Fruit fly (Drosophila melanogaster) whole organism, embryonic: ENCODE measurements around the gene Vm32E.

Experiments used
- ATbp ChIP-seq: fragments of 200-800 bp; sonication (Bioruptor generic); optimal IDR thresholded peaks from 2 replicates; lab custom pipeline; 2017; ENCODE audit warnings: missing biosample characterization, mild to moderate bottlenecking, missing genetic modification characterization, missing genetic modification reagents
- Abd-B ChIP-seq: fragments of 200-800 bp; sonication (Bioruptor generic); optimal IDR thresholded peaks from 2 replicates; lab custom pipeline; 2018; ENCODE audit warnings: missing biosample characterization, mild to moderate bottlenecking, missing genetic modification characterization, moderate library complexity
- Bteb2 ChIP-seq: fragments of 200-800 bp; sonication (Bioruptor generic); optimal IDR thresholded peaks from 2 replicates; lab custom pipeline; 2016; ENCODE audit warnings: missing biosample characterization, missing genetic modification characterization
- CG11247 ChIP-seq: fragments of 200-800 bp; sonication (Bioruptor generic); IDR thresholded peaks from 2 replicates; pipeline ENCODE4 v1.3.6; 2022; ENCODE audit warnings: missing biosample characterization, missing genetic modification characterization
- CG11560 ChIP-seq: fragments of 200-800 bp; sonication (Bioruptor generic); IDR thresholded peaks from 3 replicates; pipeline ENCODE4 v1.3.6; 2022; ENCODE audit warnings: missing biosample characterization, missing genetic modification characterization
- CG16863 ChIP-seq: fragments of 200-800 bp; sonication (Bioruptor generic); optimal IDR thresholded peaks from 3 replicates; lab custom pipeline; 2016; ENCODE audit warnings: missing biosample characterization, missing genetic modification characterization
- CG17186 ChIP-seq: fragments of 200-800 bp; sonication (Bioruptor generic); optimal IDR thresholded peaks from 3 replicates; lab custom pipeline; 2017; ENCODE audit warnings: missing biosample characterization, missing genetic modification reagents, missing genetic modification characterization
- CG18619 ChIP-seq: fragments of 200-800 bp; sonication (Bioruptor generic); optimal IDR thresholded peaks from 3 replicates; lab custom pipeline; 2017; ENCODE audit warnings: missing biosample characterization, mild to moderate bottlenecking, missing genetic modification characterization
- CG2116 ChIP-seq: fragments of 200-800 bp; sonication (Bioruptor generic); optimal IDR thresholded peaks from 3 replicates; lab custom pipeline; 2018; ENCODE audit warnings: missing biosample characterization, mild to moderate bottlenecking, missing genetic modification characterization
- CG31441 ChIP-seq: fragments of 200-800 bp; sonication (Bioruptor generic); IDR thresholded peaks from 2 replicates; pipeline ENCODE4 v1.3.6; 2022; ENCODE audit warnings: missing biosample characterization, missing genetic modification characterization
- CG4404 ChIP-seq: fragments of 200-800 bp; sonication (Bioruptor generic); IDR thresholded peaks from 2 replicates; pipeline ENCODE4 v1.3.6; 2022; ENCODE audit warnings: missing biosample characterization, missing genetic modification characterization
- CG4854 ChIP-seq: fragments of 200-800 bp; sonication (Bioruptor generic); optimal IDR thresholded peaks from 2 replicates; lab custom pipeline; 2016; ENCODE audit warnings: missing biosample characterization, missing genetic modification characterization, inconsistent platforms
- CG6254 ChIP-seq: fragments of 200-800 bp; sonication (Bioruptor generic); optimal IDR thresholded peaks from 3 replicates; lab custom pipeline; 2017; ENCODE audit warnings: mild to moderate bottlenecking, missing biosample characterization, missing genetic modification reagents, missing genetic modification characterization
- CG6689 ChIP-seq: fragments of 200-800 bp; sonication (Bioruptor generic); IDR thresholded peaks from 2 replicates; pipeline ENCODE4 v1.3.6; 2022; ENCODE audit warnings: missing biosample characterization, missing genetic modification characterization
- CG7839 ChIP-seq: fragments of 200-800 bp; sonication (Bioruptor generic); optimal IDR thresholded peaks from 3 replicates; lab custom pipeline; 2018; ENCODE audit warnings: missing biosample characterization, mild to moderate bottlenecking, missing genetic modification characterization, moderate library complexity
- CG8924 ChIP-seq: fragments of 200-800 bp; optimal IDR thresholded peaks from 3 replicates; lab custom pipeline; 2019; ENCODE audit warnings: missing biosample characterization, mild to moderate bottlenecking, missing genetic modification characterization, moderate library complexity
- CG8944 ChIP-seq: fragments of 200-800 bp; sonication (Bioruptor generic); optimal IDR thresholded peaks from 3 replicates; lab custom pipeline; 2016; ENCODE audit warnings: missing biosample characterization, missing genetic modification characterization
- CG9727 ChIP-seq: fragments of 200-800 bp; sonication (Bioruptor generic); optimal IDR thresholded peaks from 3 replicates; lab custom pipeline; 2017; ENCODE audit warnings: missing biosample characterization, mild to moderate bottlenecking, missing genetic modification characterization
- Chrac-16 ChIP-seq: fragments of 200-800 bp; sonication (Bioruptor generic); optimal IDR thresholded peaks from 3 replicates; lab custom pipeline; 2016; ENCODE audit warnings: missing biosample characterization, missing genetic modification characterization
- CoRest ChIP-seq: fragments of 200-800 bp; sonication (Bioruptor generic); optimal IDR thresholded peaks from 3 replicates; lab custom pipeline; 2018; ENCODE audit warnings: missing biosample characterization, mild to moderate bottlenecking, missing genetic modification characterization, moderate library complexity
- Ets65A ChIP-seq: fragments of 200-800 bp; sonication (Bioruptor generic); peaks from one replicate; lab custom pipeline; 2016; ENCODE audit warnings: missing biosample characterization, missing genetic modification characterization
- Ets97D ChIP-seq: fragments of 200-800 bp; sonication (Bioruptor generic); optimal IDR thresholded peaks from 3 replicates; lab custom pipeline; 2016; ENCODE audit warnings: missing biosample characterization, missing genetic modification characterization
- Fer2 ChIP-seq: fragments of 200-800 bp; sonication (Bioruptor generic); optimal IDR thresholded peaks from 2 replicates; lab custom pipeline; 2018; ENCODE audit warnings: missing biosample characterization, mild to moderate bottlenecking, missing genetic modification characterization, moderate library complexity
- HmgZ ChIP-seq: fragments of 200-800 bp; sonication (Bioruptor generic); optimal IDR thresholded peaks from 2 replicates; lab custom pipeline; 2018; ENCODE audit warnings: missing biosample characterization, mild to moderate bottlenecking, missing genetic modification characterization
- Hr78 ChIP-seq, 2 experiments: fragments of 200-800 bp in 1 of 2; fragments of >200 bp in 1 of 2; sonication (Bioruptor generic) in 1 of 2; optimal IDR thresholded peaks; 2 replicates each; lab custom pipeline; 2017 to 2019; ENCODE audit warnings: missing biosample characterization in 2 of 2, missing genetic modification characterization in 2 of 2, mild to moderate bottlenecking in 1 of 2, moderate library complexity in 1 of 2
- NC2α ChIP-seq: fragments of 200-800 bp; sonication (Bioruptor generic); optimal IDR thresholded peaks from 2 replicates; lab custom pipeline; 2016; ENCODE audit warnings: missing biosample characterization, missing genetic modification characterization
- Pdp1 ChIP-seq, 2 experiments: fragments of 200-800 bp; sonication (Bioruptor generic); optimal IDR thresholded peaks; 3 replicates each; lab custom pipeline; 2016; ENCODE audit warnings: missing biosample characterization in 2 of 2, missing genetic modification characterization in 2 of 2, mild to moderate bottlenecking in 1 of 2, moderate library complexity in 1 of 2
- Rx ChIP-seq: fragments of 200-800 bp; sonication (Bioruptor generic); IDR thresholded peaks from 2 replicates; pipeline ENCODE4 v1.3.6; 2022; ENCODE audit warnings: missing biosample characterization, missing genetic modification characterization
- Sox102F ChIP-seq: fragments of 200-800 bp; sonication (Bioruptor generic); optimal IDR thresholded peaks from 2 replicates; lab custom pipeline; 2018; ENCODE audit warnings: missing biosample characterization, mild to moderate bottlenecking, missing genetic modification characterization, moderate library complexity
- Vsx1 ChIP-seq: fragments of 200-800 bp; sonication (Bioruptor generic); optimal IDR thresholded peaks from 2 replicates; lab custom pipeline; 2017; ENCODE audit warnings: missing biosample characterization, mild to moderate bottlenecking, missing genetic modification characterization, missing genetic modification reagents
- aop ChIP-seq: fragments of 200-800 bp; sonication (Bioruptor generic); IDR thresholded peaks from 2 replicates; pipeline ENCODE4 v1.3.6; 2022; ENCODE audit warnings: missing biosample characterization, missing genetic modification characterization
- ara ChIP-seq: fragments of 200-800 bp; sonication (Bioruptor generic); IDR thresholded peaks from 2 replicates; pipeline ENCODE4 v1.3.6; 2022; ENCODE audit warnings: missing biosample characterization, missing genetic modification characterization
- ash1 ChIP-seq: fragments of 200-800 bp; sonication (Bioruptor generic); optimal IDR thresholded peaks from 2 replicates; lab custom pipeline; 2018; ENCODE audit warnings: missing biosample characterization, mild to moderate bottlenecking, missing genetic modification characterization
- bbx ChIP-seq: fragments of 200-800 bp; sonication (Bioruptor generic); IDR thresholded peaks from 2 replicates; pipeline ENCODE4 v1.3.6; 2022; ENCODE audit warnings: missing biosample characterization, missing genetic modification characterization; ENCODE audit not compliant: partially characterized antibody
- bigmax ChIP-seq: fragments of 200-800 bp; sonication (Bioruptor generic); optimal IDR thresholded peaks from 2 replicates; lab custom pipeline; 2018; ENCODE audit warnings: missing biosample characterization, mild to moderate bottlenecking, missing genetic modification characterization
- bsh ChIP-seq, 2 experiments: fragments of 200-800 bp; sonication (Bioruptor generic); optimal IDR thresholded peaks; 2 replicates each; lab custom pipeline; 2017 to 2018; ENCODE audit warnings: mild to moderate bottlenecking in 2 of 2, missing biosample characterization in 2 of 2, missing genetic modification characterization in 2 of 2, moderate library complexity in 1 of 2
- ci ChIP-seq: fragments of 200-800 bp; sonication (Bioruptor generic); IDR thresholded peaks from 3 replicates; pipeline ENCODE4 v1.3.6; 2022; ENCODE audit warnings: missing biosample characterization, missing genetic modification characterization
- dati ChIP-seq: fragments of 200-800 bp; sonication (Bioruptor generic); IDR thresholded peaks from 2 replicates; pipeline ENCODE4 v1.3.6; 2022; ENCODE audit warnings: missing biosample characterization, missing genetic modification characterization
- gcm ChIP-seq: fragments of 200-800 bp; sonication (Bioruptor generic); optimal IDR thresholded peaks from 2 replicates; lab custom pipeline; 2019; ENCODE audit warnings: missing biosample characterization, mild to moderate bottlenecking, missing genetic modification characterization, moderate library complexity
- gcm2 ChIP-seq: fragments of 200-800 bp; sonication (Bioruptor generic); optimal IDR thresholded peaks from 2 replicates; lab custom pipeline; 2016; ENCODE audit warnings: missing biosample characterization, missing genetic modification characterization
- gfzf ChIP-seq: fragments of 200-800 bp; sonication (Bioruptor generic); optimal IDR thresholded peaks from 2 replicates; lab custom pipeline; 2016; ENCODE audit warnings: missing biosample characterization, mild to moderate bottlenecking, missing genetic modification characterization, moderate library complexity
- gro ChIP-seq: fragments of 200-800 bp; sonication (Bioruptor generic); optimal IDR thresholded peaks from 2 replicates; lab custom pipeline; 2016; ENCODE audit warnings: missing biosample characterization, missing genetic modification characterization
- jing ChIP-seq: fragments of 200-800 bp; sonication (Bioruptor generic); optimal IDR thresholded peaks from 2 replicates; lab custom pipeline; 2018; ENCODE audit warnings: missing biosample characterization, mild to moderate bottlenecking, missing genetic modification characterization
- p53 ChIP-seq: fragments of 200-800 bp; sonication (Bioruptor generic); optimal IDR thresholded peaks from 2 replicates; lab custom pipeline; 2016; ENCODE audit warnings: missing biosample characterization, missing genetic modification characterization
- pfk ChIP-seq: fragments of 200-800 bp; sonication (Bioruptor generic); optimal IDR thresholded peaks from 2 replicates; lab custom pipeline; 2018; ENCODE audit warnings: missing biosample characterization, mild to moderate bottlenecking, missing genetic modification characterization, moderate library complexity
- row ChIP-seq: fragments of 200-800 bp; sonication (Bioruptor generic); IDR thresholded peaks from 3 replicates; pipeline ENCODE4 v1.3.6; 2022; ENCODE audit warnings: missing biosample characterization, missing genetic modification characterization
- sens ChIP-seq: fragments of 200-800 bp; sonication (Bioruptor generic); peaks from one replicate; lab custom pipeline; 2016; ENCODE audit warnings: missing biosample characterization, missing genetic modification characterization
- sima ChIP-seq: fragments of 200-800 bp; sonication (Bioruptor generic); optimal IDR thresholded peaks from 2 replicates; lab custom pipeline; 2016; ENCODE audit warnings: missing biosample characterization, missing genetic modification characterization
- slp2 ChIP-seq: fragments of 200-800 bp; sonication (Bioruptor generic); optimal IDR thresholded peaks from 2 replicates; lab custom pipeline; 2016; ENCODE audit warnings: missing biosample characterization, missing genetic modification characterization
- sob ChIP-seq: fragments of 200-800 bp; sonication (Bioruptor generic); IDR thresholded peaks from 2 replicates; pipeline ENCODE4 v1.3.6; 2022; ENCODE audit warnings: missing biosample characterization, missing genetic modification characterization
- wdn ChIP-seq: fragments of 200-800 bp; sonication (Bioruptor generic); IDR thresholded peaks from 2 replicates; pipeline ENCODE4 v1.3.6; 2022; ENCODE audit warnings: missing biosample characterization, missing genetic modification characterization
- zfh1 ChIP-seq: fragments of 200-800 bp; sonication (Bioruptor generic); IDR thresholded peaks from 3 replicates; pipeline ENCODE4 v1.3.6; 2022; ENCODE audit warnings: missing biosample characterization, missing genetic modification characterization

Gene Vm32E

dm6 chr2L:11184144-11184543, 12.7 kb upstream of the Vm32E start (continued):
- TF ChIP-seq CG6254 (GFP tag; lab: Kevin White, UChicago) (peak; percentile 28), Fer2 (tag; lab: Kevin White, UChicago) (no peak), dati (GFP tag; lab: Robert Waterston, UW) (no peak), CG4854 (GFP tag; lab: Kevin White, UChicago) (no peak), gro (no peak), CG4404 (GFP tag; lab: Robert Waterston, UW) (no peak), CG11560 (no peak), CG16863 (GFP tag; lab: Kevin White, UChicago) (no peak), CG8944 (no peak), NC2α (GFP tag; lab: Kevin White, UChicago) (no peak), CG17186 (GFP tag; lab: Kevin White, UChicago) (no peak), gcm (GFP tag; lab: Kevin White, UChicago) (no peak), Rx (GFP tag; lab: Robert Waterston, UW) (no peak), CG31441 (0 out of 2 replicates have a peak, but pooled peaks have one; percentile 32), HmgZ (tag; lab: Kevin White, UChicago) (no peak), Pdp1 (GFP tag; optimal IDR thresholded peaks at IDR 0.05; lab: Kevin White, UChicago) (no peak), CoRest (tag; lab: Kevin White, UChicago) (no peak), bbx (no peak), aop (GFP tag; lab: Robert Waterston, UW) (no peak), wdn (GFP tag; lab: Robert Waterston, UW) (no peak), ATbp (GFP tag; lab: Kevin White, UChicago) (peak; percentile 22), Chrac-16 (no peak), bigmax (GFP tag; lab: Kevin White, UChicago) (no peak), ara (no peak), row (GFP tag; lab: Robert Waterston, UW) (peak; percentile 29; the same call in 1 of the 3 replicates), Bteb2 (GFP tag; lab: Kevin White, UChicago) (no peak), sima (GFP tag; lab: Kevin White, UChicago) (no peak), Ets65A (GFP tag; lab: Kevin White, UChicago) (peak; percentile 51), CG9727 (GFP tag; lab: Kevin White, UChicago) (peak; percentile 3), gcm2 (GFP tag; lab: Kevin White, UChicago) (no peak), Hr78 (GFP tag; optimal IDR thresholded peaks at IDR 0.05; lab: Kevin White, UChicago) (no peak), CG18619 (GFP tag; lab: Kevin White, UChicago) (no peak), Sox102F (GFP tag; lab: Kevin White, UChicago) (peak; percentile 51), Ets97D (GFP tag; lab: Kevin White, UChicago) (no peak), CG8924 (peak; percentile 10), sens (GFP tag; lab: Kevin White, UChicago) (peak; percentile 85), CG11247 (no peak), Vsx1 (GFP tag; lab: Kevin White, UChicago) (no peak), gfzf (no peak), CG7839 (tag; lab: Kevin White, UChicago) (peak; percentile 19), CG2116 (GFP tag; lab: Kevin White, UChicago) (no peak), ci (GFP tag; lab: Robert Waterston, UW) (peak; percentile 42; the same call in 1 of the 3 replicates), jing (GFP tag; lab: Kevin White, UChicago) (no peak), CG6689 (GFP tag; lab: Robert Waterston, UW) (no peak), pfk (no peak), slp2 (GFP tag; lab: Kevin White, UChicago) (no peak), zfh1 (0 out of 3 replicates have a peak, but pooled peaks have one; percentile 27), bsh (GFP tag; optimal IDR thresholded peaks at IDR 0.05; lab: Kevin White, UChicago) (peak; percentile 70 to 82), ash1 (no peak), p53 (GFP tag; lab: Kevin White, UChicago) (no peak), Abd-B (GFP tag; lab: Kevin White, UChicago) (no peak), sob (GFP tag; lab: Robert Waterston, UW) (no peak)
